Worm (Caenorhabditis elegans) whole organism, late embryonic: ENCODE measurements around the gene emb-8.

ENCODE experiments used
- C08G9.2 ChIP-seq: sonication (generic microtip); optimal IDR thresholded peaks from 2 replicates; lab custom pipeline; 2016; ENCODE audit warnings: mild to moderate bottlenecking, missing genetic modification characterization, moderate library complexity, missing compliant biosample characterization
- C38D4.7 ChIP-seq: fragments of 200-800 bp; sonication (Bioruptor generic); optimal IDR thresholded peaks from 2 replicates; lab custom pipeline; 2018; ENCODE audit warnings: mild to moderate bottlenecking, missing genetic modification characterization, moderate library complexity, missing compliant biosample characterization
- K09A11.1 ChIP-seq: sonication (generic microtip); optimal IDR thresholded peaks from 2 replicates; lab custom pipeline; 2017; ENCODE audit warnings: antibody characterized with exemption, mild to moderate bottlenecking, missing genetic modification characterization, missing compliant biosample characterization; ENCODE audit not compliant: insufficient read depth
- ceh-14 ChIP-seq: sonication (generic microtip); optimal IDR thresholded peaks from 2 replicates; lab custom pipeline; 2016; ENCODE audit warnings: missing genotype, missing genetic modification characterization, missing compliant biosample characterization
- ceh-18 ChIP-seq: sonication (generic microtip); optimal IDR thresholded peaks from 2 replicates; lab custom pipeline; 2016; ENCODE audit warnings: missing genetic modification characterization, missing compliant biosample characterization
- ceh-2 ChIP-seq: sonication (generic microtip); optimal IDR thresholded peaks from 2 replicates; lab custom pipeline; 2016; ENCODE audit warnings: missing genotype, missing genetic modification characterization, missing compliant biosample characterization
- ceh-31 ChIP-seq: sonication (generic microtip); optimal IDR thresholded peaks from 2 replicates; lab custom pipeline; 2016; ENCODE audit warnings: missing genetic modification characterization, missing compliant biosample characterization
- ceh-45 ChIP-seq: fragments of 200-800 bp; sonication (Bioruptor generic); IDR thresholded peaks from 2 replicates; pipeline ENCODE4 v1.3.6; 2022; ENCODE audit warnings: missing genetic modification reagents, missing genetic modification characterization, missing compliant biosample characterization
- ceh-6 ChIP-seq: fragments of 200-800 bp; sonication (Bioruptor generic); optimal IDR thresholded peaks from 2 replicates; lab custom pipeline; 2018; ENCODE audit warnings: mild to moderate bottlenecking, missing genetic modification characterization, missing compliant biosample characterization
- elt-2 ChIP-seq: sonication (generic microtip); optimal IDR thresholded peaks from 2 replicates; lab custom pipeline; 2016; ENCODE audit warnings: missing genetic modification reagents, missing genetic modification characterization, missing compliant biosample characterization
- ets-4 ChIP-seq: sonication (generic microtip); optimal IDR thresholded peaks from 2 replicates; lab custom pipeline; 2016; ENCODE audit warnings: missing genetic modification characterization, missing compliant biosample characterization
- eyg-1 ChIP-seq: sonication (generic microtip); optimal IDR thresholded peaks from 2 replicates; lab custom pipeline; 2016; ENCODE audit warnings: missing genotype, missing genetic modification characterization, missing compliant biosample characterization
- fax-1 ChIP-seq: sonication (generic microtip); optimal IDR thresholded peaks from 2 replicates; lab custom pipeline; 2016; ENCODE audit warnings: missing genotype, missing genetic modification characterization, missing compliant biosample characterization
- hlh-13 ChIP-seq: fragments of 200-800 bp; sonication (Bioruptor generic); optimal IDR thresholded peaks from 2 replicates; lab custom pipeline; 2018; ENCODE audit warnings: mild to moderate bottlenecking, missing genetic modification characterization, missing compliant biosample characterization
- hlh-30 ChIP-seq: sonication (generic microtip); optimal IDR thresholded peaks from 2 replicates; lab custom pipeline; 2017; ENCODE audit warnings: antibody characterized with exemption, missing genetic modification characterization, missing compliant biosample characterization; ENCODE audit not compliant: insufficient read depth
- lim-6 ChIP-seq: sonication (generic microtip); optimal IDR thresholded peaks from 2 replicates; lab custom pipeline; 2016; ENCODE audit warnings: missing genetic modification characterization, missing compliant biosample characterization
- lin-11 ChIP-seq: fragments of 200-800 bp; sonication (Bioruptor generic); optimal IDR thresholded peaks from 2 replicates; lab custom pipeline; 2018; ENCODE audit warnings: mild to moderate bottlenecking, missing genetic modification characterization, missing compliant biosample characterization
- madf-2 ChIP-seq: sonication (generic microtip); optimal IDR thresholded peaks from 2 replicates; lab custom pipeline; 2017; ENCODE audit warnings: missing genetic modification characterization, missing compliant biosample characterization
- nhr-11 ChIP-seq: fragments of 150-350 bp; optimal IDR thresholded peaks from 2 replicates; lab custom pipeline; 2014; ENCODE audit warnings: missing biosample characterization, missing genetic modification characterization
- nhr-232 ChIP-seq: sonication (generic microtip); optimal IDR thresholded peaks from 2 replicates; lab custom pipeline; 2016; ENCODE audit warnings: missing genetic modification characterization, missing compliant biosample characterization
- pha-4 ChIP-seq: fragments of 150-350 bp; optimal IDR thresholded peaks from 2 replicates; lab custom pipeline; 2018; ENCODE audit warnings: missing biosample characterization, missing genetic modification reagents, missing genetic modification characterization
- ref-2 ChIP-seq: sonication (generic microtip); optimal IDR thresholded peaks from 2 replicates; lab custom pipeline; 2016; ENCODE audit warnings: missing genetic modification characterization, missing compliant biosample characterization
- rnt-1 ChIP-seq: sonication (generic microtip); optimal IDR thresholded peaks from 2 replicates; lab custom pipeline; 2016; ENCODE audit warnings: missing genetic modification characterization, missing compliant biosample characterization
- sox-4 ChIP-seq: sonication (generic microtip); optimal IDR thresholded peaks from 2 replicates; lab custom pipeline; 2017; ENCODE audit warnings: mild to moderate bottlenecking, missing genetic modification characterization, inconsistent platforms, missing compliant biosample characterization
- tbx-7 ChIP-seq: sonication (generic microtip); optimal IDR thresholded peaks from 2 replicates; lab custom pipeline; 2016; ENCODE audit warnings: missing genotype, missing genetic modification characterization, missing compliant biosample characterization
- unc-42 ChIP-seq: sonication (generic microtip); optimal IDR thresholded peaks from 2 replicates; lab custom pipeline; 2016; ENCODE audit warnings: missing genotype, missing genetic modification characterization, missing compliant biosample characterization
- unc-55 ChIP-seq: sonication (generic microtip); optimal IDR thresholded peaks from 2 replicates; lab custom pipeline; 2017; ENCODE audit warnings: missing biosample characterization, missing genetic modification reagents, missing genetic modification characterization
- unc-86 ChIP-seq: sonication (generic microtip); optimal IDR thresholded peaks from 2 replicates; lab custom pipeline; 2016; ENCODE audit warnings: missing genetic modification characterization, missing compliant biosample characterization
- zip-5 ChIP-seq: sonication (generic microtip); optimal IDR thresholded peaks from 2 replicates; lab custom pipeline; 2016; ENCODE audit warnings: missing genetic modification characterization, missing compliant biosample characterization

Gene emb-8

DNA sequence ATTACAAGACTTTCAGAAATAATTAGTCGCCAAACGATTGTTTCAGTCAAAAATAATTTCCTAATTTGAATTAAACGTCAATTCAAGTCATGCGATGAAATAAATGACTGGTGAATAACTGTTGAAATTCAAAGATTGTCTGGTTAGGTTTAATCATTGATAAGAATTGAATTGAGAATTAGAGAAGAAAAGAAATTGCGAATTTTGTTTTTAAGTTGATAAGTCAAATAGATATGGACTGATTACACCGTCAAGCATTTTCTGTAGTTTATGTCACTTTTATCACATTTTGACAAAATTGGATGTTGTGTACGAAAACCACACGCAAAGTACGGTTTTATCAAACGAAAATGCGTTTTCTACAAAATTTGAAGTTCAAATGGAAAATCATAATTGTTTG, 1.8 kb upstream of the emb-8 start:
- TF ChIP-seq elt-2 (tag; lab: Kevin White, UChicago) (peak; percentile 47), hlh-30 (no peak)

DNA sequence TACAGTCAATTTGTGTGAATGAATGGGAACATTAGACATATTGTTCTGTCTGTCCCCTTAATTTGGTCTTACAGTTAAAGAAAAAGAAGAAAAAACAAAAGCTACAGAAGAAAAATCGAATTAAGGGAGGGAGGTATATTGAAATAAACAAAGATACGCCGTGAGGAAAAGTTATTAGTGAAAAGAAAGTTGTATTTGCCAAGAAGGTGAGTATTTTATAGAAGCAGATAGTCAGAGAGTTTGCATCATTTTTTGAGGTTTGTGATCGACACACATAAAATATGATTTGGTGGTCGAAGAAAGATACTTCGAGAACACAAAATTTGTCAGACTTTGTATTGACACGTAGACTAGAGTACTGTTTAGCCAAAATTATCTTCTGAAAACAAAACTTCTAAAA, 872 bp upstream of the emb-8 start:
- no peak for TF ChIP-seq hlh-13 (GFP tag; lab: Kevin White, UChicago)
- TF ChIP-seq ref-2 (tag; lab: Kevin White, UChicago), result no peak
- no peak for TF ChIP-seq rnt-1 (tag; lab: Kevin White, UChicago)
- TF ChIP-seq ceh-14, result no peak
- no peak for TF ChIP-seq ceh-6
- no peak for TF ChIP-seq ceh-2 (tag; lab: Kevin White, UChicago)
- no peak for TF ChIP-seq nhr-11 (tag; lab: Kevin White, UChicago)
- TF ChIP-seq pha-4 (tag; lab: Kevin White, UChicago), result no peak
- no peak for TF ChIP-seq ets-4 (tag; lab: Kevin White, UChicago)
- no peak for TF ChIP-seq fax-1 (tag; lab: Kevin White, UChicago)

ce11 chrIII:5196298-5197045, 3.0 kb downstream of the emb-8 start:
- TF ChIP-seq K09A11.1 (tag; lab: Kevin White, UChicago) (no peak), ceh-18 (tag; lab: Kevin White, UChicago) (no peak), ets-4 (tag; lab: Kevin White, UChicago) (no peak), unc-55 (GFP tag; lab: Kevin White, UChicago) (no peak), tbx-7 (tag; lab: Kevin White, UChicago) (no peak), ceh-14 (no peak), madf-2 (tag; lab: Kevin White, UChicago) (no peak)

- TF ChIP-seq ref-2 (tag; lab: Kevin White, UChicago) (no peak), sox-4 (tag; lab: Kevin White, UChicago) (no peak), nhr-232 (no peak)
- TF ChIP-seq, all 69 proteins: peak for 0
Observed at ce11 chrIII:5195690-5196089, 3.8 kb downstream of the emb-8 start, which contains the start of gene moc-6. moc-6 (plus strand) TSS chrIII:5195990.

DNA sequence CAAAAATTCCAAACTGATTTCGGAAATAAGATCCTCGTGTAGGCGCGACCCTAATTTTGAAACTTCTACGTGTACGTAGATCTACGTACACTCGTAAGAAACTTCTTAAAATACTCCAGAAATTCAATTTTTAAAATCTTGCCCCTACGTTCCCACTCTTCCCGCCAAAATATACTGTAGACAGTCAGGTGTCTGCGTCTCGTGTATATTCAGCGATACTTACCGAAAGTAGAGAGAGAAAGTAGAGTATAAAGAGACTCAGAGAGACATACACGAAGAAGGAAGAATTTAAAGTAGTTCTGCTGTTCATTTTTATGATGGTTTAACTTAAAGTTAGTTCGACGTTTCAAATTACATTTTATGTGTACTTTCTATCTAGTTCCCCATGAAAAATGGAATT, 6.2 kb downstream of the emb-8 start:
- TF ChIP-seq nhr-11 (tag; lab: Kevin White, UChicago) (no peak), ceh-31 (tag; lab: Kevin White, UChicago) (no peak), unc-86 (no peak), hlh-30 (peak; percentile 18), eyg-1 (tag; lab: Kevin White, UChicago) (no peak)

ce11 chrIII:5190671-5191174, 8.8 kb downstream of the emb-8 start, which contains the start of gene hira-1:
hira-1 (plus strand) TSS chrIII:5191124.
- TF ChIP-seq ceh-31 (tag; lab: Kevin White, UChicago) (no peak), unc-42 (tag; lab: Kevin White, UChicago) (peak; percentile 55)
- TF ChIP-seq, all 69 proteins: peak for 1

DNA sequence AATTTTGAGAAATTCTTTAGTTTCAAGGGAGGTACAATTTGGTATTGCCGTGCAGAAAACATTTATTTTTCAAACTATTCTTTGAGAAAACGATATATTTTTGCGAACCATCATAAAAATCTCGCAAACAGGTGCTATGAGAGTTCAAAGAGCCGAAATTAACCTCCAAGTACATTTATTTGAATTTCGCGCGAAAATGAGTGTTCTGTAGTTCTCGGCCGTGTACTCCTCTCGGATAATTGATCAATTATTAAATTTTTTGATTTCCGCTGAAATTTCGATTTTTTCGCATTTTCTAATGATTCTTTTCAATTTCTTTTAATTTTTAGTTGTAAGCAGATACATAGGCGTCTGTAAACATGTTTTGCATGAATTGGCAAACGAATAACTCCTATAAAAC, 9.3 kb downstream of the emb-8 start:
- TF ChIP-seq zip-5 (tag; lab: Kevin White, UChicago) (peak; percentile 35), ceh-45 (GFP tag; lab: Robert Waterston, UW) (no peak), tbx-7 (tag; lab: Kevin White, UChicago) (peak; percentile 25), lim-6 (tag; lab: Kevin White, UChicago) (peak; percentile 21), ceh-2 (tag; lab: Kevin White, UChicago) (peak; percentile 20), ets-4 (tag; lab: Kevin White, UChicago) (peak; percentile 91), lin-11 (no peak), ref-2 (tag; lab: Kevin White, UChicago) (peak; percentile 50), C08G9.2 (peak; percentile 79), ceh-31 (tag; lab: Kevin White, UChicago) (peak; percentile 47), C38D4.7 (no peak)
